Worm (Caenorhabditis elegans) whole organism, young adult: Measurements from ENCODE around the gene clec-122.
"Not testable (repeated sequence)": the region's sequence is repeated elsewhere in the genome, so short reads cannot be mapped to it uniquely, and the experiment has no call there.

Experiments
- C06A6.2 ChIP-seq: fragments of 200-800 bp; sonication (Bioruptor generic); conservative IDR thresholded peaks from 2 replicates; pipeline ENCODE4 v1.3.6; 2022; ENCODE audit warnings: missing genetic modification characterization, missing compliant biosample characterization
- dpl-1 ChIP-seq: fragments of 150-350 bp; optimal IDR thresholded peaks from 2 replicates; lab custom pipeline; 2014; ENCODE audit warnings: missing biosample characterization, missing genetic modification reagents, missing genetic modification characterization
- xnd-1 ChIP-seq: sonication (generic microtip); optimal IDR thresholded peaks from 2 replicates; lab custom pipeline; 2016; ENCODE audit warnings: missing genotype, missing genetic modification reagents, missing genetic modification characterization, missing compliant biosample characterization
- ztf-6 ChIP-seq: fragments of 200-800 bp; sonication (Bioruptor generic); IDR thresholded peaks from 2 replicates; pipeline ENCODE4 v1.3.6; 2022; ENCODE audit warnings: missing genetic modification reagents, missing genetic modification characterization, missing compliant biosample characterization

ce11 chrII:3126741-3127140 lies 20.9 kb downstream of the clec-122 start, which contains the start of gene ins-31:
- TF ChIP-seq ztf-6 (GFP tag; lab: Robert Waterston, UW); dpl-1 (GFP tag; lab: Kevin White, UChicago); C06A6.2 (GFP tag; lab: Robert Waterston, UW); xnd-1 (tag; lab: Kevin White, UChicago): not testable (repeated sequence)
